Fruit fly (Drosophila melanogaster): ENCODE data around the gene RpS28-like.

Gene RpS28-like

dm6 chr2L:9448322-9449256 lies 12.0 kb downstream of the RpS28-like start:
- TF ChIP-seq ttk (optimal IDR thresholded peaks at IDR 0.05), result no peak
- TF ChIP-seq insv (optimal IDR thresholded peaks at IDR 0.05), result no peak
- no peak for TF ChIP-seq h (optimal IDR thresholded peaks at IDR 0.05)
- no peak for TF ChIP-seq psq (optimal IDR thresholded peaks at IDR 0.05)
- TF ChIP-seq Myc (optimal IDR thresholded peaks at IDR 0.05), result no peak
- no peak for TF ChIP-seq Sin3A (optimal IDR thresholded peaks at IDR 0.05)

dm6 chr2L:9449257-9449972 lies 12.8 kb downstream of the RpS28-like start:
- TF ChIP-seq ttk (optimal IDR thresholded peaks at IDR 0.05), result no peak
- TF ChIP-seq Myc (optimal IDR thresholded peaks at IDR 0.05), result no peak
- no peak for TF ChIP-seq Sin3A (optimal IDR thresholded peaks at IDR 0.05)
- no peak for TF ChIP-seq psq (optimal IDR thresholded peaks at IDR 0.05)
- TF ChIP-seq h (optimal IDR thresholded peaks at IDR 0.05), result no peak
- TF ChIP-seq insv (optimal IDR thresholded peaks at IDR 0.05), result no peak

dm6 chr2L:9452959-9453358 lies 16.4 kb downstream of the RpS28-like start:
- no peak for TF ChIP-seq Myc (optimal IDR thresholded peaks at IDR 0.05)
- no peak for TF ChIP-seq insv (optimal IDR thresholded peaks at IDR 0.05)
- no peak for TF ChIP-seq ttk (optimal IDR thresholded peaks at IDR 0.05)
- no peak for TF ChIP-seq psq (optimal IDR thresholded peaks at IDR 0.05)
- TF ChIP-seq Sin3A (optimal IDR thresholded peaks at IDR 0.05), result no peak
- TF ChIP-seq h (optimal IDR thresholded peaks at IDR 0.05), result no peak

- TF ChIP-seq h (optimal IDR thresholded peaks at IDR 0.05), result no peak
- no peak for TF ChIP-seq psq (optimal IDR thresholded peaks at IDR 0.05)
- TF ChIP-seq Myc (optimal IDR thresholded peaks at IDR 0.05), result no peak
- no peak for TF ChIP-seq insv (optimal IDR thresholded peaks at IDR 0.05)
- no peak for TF ChIP-seq Sin3A (optimal IDR thresholded peaks at IDR 0.05)
- TF ChIP-seq ttk (optimal IDR thresholded peaks at IDR 0.05), result no peak
These were observed 17.9 kb downstream of the RpS28-like start for dm6 chr2L:9454369-9455054.

dm6 chr2L:9455157-9455556 lies 18.6 kb downstream of the RpS28-like start:
- TF ChIP-seq h (optimal IDR thresholded peaks at IDR 0.05) (no peak), insv (optimal IDR thresholded peaks at IDR 0.05) (no peak), psq (optimal IDR thresholded peaks at IDR 0.05) (no peak), ttk (optimal IDR thresholded peaks at IDR 0.05) (no peak), Myc (optimal IDR thresholded peaks at IDR 0.05) (no peak), Sin3A (optimal IDR thresholded peaks at IDR 0.05) (no peak)

dm6 chr2L:9457456-9457855 lies 20.9 kb downstream of the RpS28-like start:
- TF ChIP-seq ttk (optimal IDR thresholded peaks at IDR 0.05) (no peak), h (optimal IDR thresholded peaks at IDR 0.05) (no peak), Sin3A (optimal IDR thresholded peaks at IDR 0.05) (no peak), insv (optimal IDR thresholded peaks at IDR 0.05) (no peak), psq (optimal IDR thresholded peaks at IDR 0.05) (no peak), Myc (optimal IDR thresholded peaks at IDR 0.05) (no peak)

- no peak for TF ChIP-seq h (optimal IDR thresholded peaks at IDR 0.05)
- no peak for TF ChIP-seq ttk (optimal IDR thresholded peaks at IDR 0.05)
- TF ChIP-seq Sin3A (optimal IDR thresholded peaks at IDR 0.05), result no peak
- no peak for TF ChIP-seq Myc (optimal IDR thresholded peaks at IDR 0.05)
- no peak for TF ChIP-seq insv (optimal IDR thresholded peaks at IDR 0.05)
- no peak for TF ChIP-seq psq (optimal IDR thresholded peaks at IDR 0.05)
These were observed 21.3 kb downstream of the RpS28-like start for dm6 chr2L:9457865-9458264.

dm6 chr2L:9459372-9460091 lies 22.9 kb downstream of the RpS28-like start:
- no peak for TF ChIP-seq insv (optimal IDR thresholded peaks at IDR 0.05)
- TF ChIP-seq Myc (optimal IDR thresholded peaks at IDR 0.05), result no peak
- TF ChIP-seq ttk (optimal IDR thresholded peaks at IDR 0.05), result no peak
- TF ChIP-seq h (optimal IDR thresholded peaks at IDR 0.05), result no peak
- no peak for TF ChIP-seq psq (optimal IDR thresholded peaks at IDR 0.05)
- TF ChIP-seq Sin3A (optimal IDR thresholded peaks at IDR 0.05), result no peak

dm6 chr2L:9460092-9460473 lies 23.5 kb downstream of the RpS28-like start:
- TF ChIP-seq h (optimal IDR thresholded peaks at IDR 0.05), result no peak
- no peak for TF ChIP-seq psq (optimal IDR thresholded peaks at IDR 0.05)
- no peak for TF ChIP-seq Myc (optimal IDR thresholded peaks at IDR 0.05)
- no peak for TF ChIP-seq insv (optimal IDR thresholded peaks at IDR 0.05)
- no peak for TF ChIP-seq ttk (optimal IDR thresholded peaks at IDR 0.05)
- no peak for TF ChIP-seq Sin3A (optimal IDR thresholded peaks at IDR 0.05)

- TF ChIP-seq insv (optimal IDR thresholded peaks at IDR 0.05) (no peak), Sin3A (optimal IDR thresholded peaks at IDR 0.05) (no peak), ttk (optimal IDR thresholded peaks at IDR 0.05) (no peak), h (optimal IDR thresholded peaks at IDR 0.05) (no peak), psq (optimal IDR thresholded peaks at IDR 0.05) (no peak), Myc (optimal IDR thresholded peaks at IDR 0.05) (no peak)
These were observed 28.0 kb downstream of the RpS28-like start for dm6 chr2L:9464455-9465063.

- TF ChIP-seq ttk (optimal IDR thresholded peaks at IDR 0.05) (no peak), psq (optimal IDR thresholded peaks at IDR 0.05) (no peak), h (optimal IDR thresholded peaks at IDR 0.05) (no peak), Sin3A (optimal IDR thresholded peaks at IDR 0.05) (no peak), Myc (optimal IDR thresholded peaks at IDR 0.05) (no peak), insv (optimal IDR thresholded peaks at IDR 0.05) (no peak)
These were observed 30.8 kb downstream of the RpS28-like start for dm6 chr2L:9467392-9467791.
